Fruit fly (Drosophila melanogaster) whole organism, embryonic: Measurements from ENCODE around the gene CG3662.
A peak's percentile ranks its signal among the peaks of the same experiment; 100 is the strongest.

Experiments
- Ada2b ChIP-seq: fragments of 200-800 bp; sonication (Bioruptor generic); IDR thresholded peaks from 2 replicates; pipeline ENCODE4 v1.3.6; 2022; ENCODE audit warnings: missing biosample characterization, missing genetic modification characterization
- B-H1 ChIP-seq: fragments of 200-800 bp; sonication (Bioruptor generic); IDR thresholded peaks from 3 replicates; pipeline ENCODE4 v1.3.6; 2022; ENCODE audit warnings: missing biosample characterization, missing genetic modification characterization
- CG10543 ChIP-seq: fragments of 200-800 bp; sonication (Bioruptor generic); optimal IDR thresholded peaks from 3 replicates; lab custom pipeline; 2017; ENCODE audit warnings: missing biosample characterization, mild to moderate bottlenecking, missing genetic modification characterization, moderate library complexity
- CG12744 ChIP-seq: fragments of 200-800 bp; sonication (Bioruptor generic); optimal IDR thresholded peaks from 2 replicates; lab custom pipeline; 2016; ENCODE audit warnings: missing biosample characterization, missing genetic modification characterization
- CG2889 ChIP-seq: fragments of 200-800 bp; sonication (Bioruptor generic); IDR thresholded peaks from 3 replicates; pipeline ENCODE4 v1.3.6; 2022; ENCODE audit warnings: missing biosample characterization, missing genetic modification characterization
- CG31388 ChIP-seq: fragments of 200-800 bp; sonication (Bioruptor generic); optimal IDR thresholded peaks from 2 replicates; lab custom pipeline; 2016; ENCODE audit warnings: missing biosample characterization, missing genetic modification characterization
- CG32767 ChIP-seq: fragments of 200-800 bp; sonication (Bioruptor generic); IDR thresholded peaks from 2 replicates; pipeline ENCODE4 v1.3.6; 2022; ENCODE audit warnings: missing biosample characterization, missing genetic modification characterization
- CG34376 ChIP-seq: fragments of 200-800 bp; sonication (Bioruptor generic); optimal IDR thresholded peaks from 2 replicates; lab custom pipeline; 2018; ENCODE audit warnings: missing biosample characterization, mild to moderate bottlenecking, missing genetic modification characterization
- CG4328 ChIP-seq: fragments of 200-800 bp; sonication (Bioruptor generic); optimal IDR thresholded peaks from 3 replicates; lab custom pipeline; 2017; ENCODE audit warnings: missing biosample characterization, missing genetic modification reagents, missing genetic modification characterization
- CG4424 ChIP-seq: fragments of 200-800 bp; sonication (Bioruptor generic); optimal IDR thresholded peaks from 3 replicates; lab custom pipeline; 2016; ENCODE audit warnings: missing biosample characterization, missing genetic modification characterization
- CG6175 ChIP-seq: fragments of 200-800 bp; sonication (Bioruptor generic); IDR thresholded peaks from 3 replicates; pipeline ENCODE4 v1.3.6; 2022; ENCODE audit warnings: missing biosample characterization, missing genetic modification characterization
- CG8924 ChIP-seq: fragments of 200-800 bp; optimal IDR thresholded peaks from 3 replicates; lab custom pipeline; 2019; ENCODE audit warnings: missing biosample characterization, mild to moderate bottlenecking, missing genetic modification characterization, moderate library complexity
- CG9817 ChIP-seq: fragments of 200-800 bp; sonication (Bioruptor generic); optimal IDR thresholded peaks from 2 replicates; lab custom pipeline; 2018; ENCODE audit warnings: missing biosample characterization, mild to moderate bottlenecking, missing genetic modification characterization, moderate library complexity
- CkIIα-i1 ChIP-seq: fragments of 200-800 bp; sonication (Bioruptor generic); IDR thresholded peaks from 2 replicates; pipeline ENCODE4 v1.3.6; 2022; ENCODE audit warnings: missing biosample characterization, missing genetic modification characterization
- Dip3 ChIP-seq: fragments of 200-800 bp; sonication (Bioruptor generic); optimal IDR thresholded peaks from 3 replicates; lab custom pipeline; 2016; ENCODE audit warnings: missing biosample characterization, missing genetic modification characterization
- H15 ChIP-seq: fragments of 200-800 bp; sonication (Bioruptor generic); IDR thresholded peaks from 3 replicates; pipeline ENCODE4 v1.3.6; 2022; ENCODE audit warnings: missing biosample characterization, missing genetic modification characterization
- HHEX ChIP-seq: fragments of 200-800 bp; sonication (Bioruptor generic); optimal IDR thresholded peaks from 3 replicates; lab custom pipeline; 2017; ENCODE audit warnings: missing biosample characterization, mild to moderate bottlenecking, missing genetic modification characterization, missing genetic modification reagents
- Hr51 ChIP-seq, 2 experiments: fragments of 200-800 bp; sonication (Bioruptor generic); optimal IDR thresholded peaks; 2 replicates in 1 of 2; 3 replicates in 1 of 2; lab custom pipeline; 2016 to 2018; ENCODE audit warnings: missing biosample characterization in 2 of 2, missing genetic modification characterization in 2 of 2, mild to moderate bottlenecking in 1 of 2, moderate library complexity in 1 of 2
- Hr78 ChIP-seq, 2 experiments: fragments of 200-800 bp in 1 of 2; fragments of >200 bp in 1 of 2; sonication (Bioruptor generic) in 1 of 2; optimal IDR thresholded peaks; 2 replicates each; lab custom pipeline; 2017 to 2019; ENCODE audit warnings: missing biosample characterization in 2 of 2, missing genetic modification characterization in 2 of 2, mild to moderate bottlenecking in 1 of 2, moderate library complexity in 1 of 2
- Lim3 ChIP-seq: fragments of 200-800 bp; sonication (Bioruptor generic); IDR thresholded peaks from 2 replicates; pipeline ENCODE4 v1.3.6; 2022; ENCODE audit warnings: missing biosample characterization, missing genetic modification characterization
- MTF-1 ChIP-seq: fragments of 200-800 bp; sonication (Bioruptor generic); optimal IDR thresholded peaks from 2 replicates; lab custom pipeline; 2018; ENCODE audit warnings: missing biosample characterization, mild to moderate bottlenecking, missing genetic modification characterization, borderline replicate concordance
- Myb ChIP-seq: fragments of 200-800 bp; sonication (Bioruptor generic); optimal IDR thresholded peaks from 2 replicates; lab custom pipeline; 2016; ENCODE audit warnings: missing biosample characterization, missing genetic modification characterization
- NC2α ChIP-seq: fragments of 200-800 bp; sonication (Bioruptor generic); optimal IDR thresholded peaks from 2 replicates; lab custom pipeline; 2016; ENCODE audit warnings: missing biosample characterization, missing genetic modification characterization
- Oli ChIP-seq: fragments of 200-800 bp; sonication (Bioruptor generic); optimal IDR thresholded peaks from 2 replicates; lab custom pipeline; 2018; ENCODE audit warnings: missing biosample characterization, mild to moderate bottlenecking, missing genetic modification characterization, moderate library complexity
- aop ChIP-seq: fragments of 200-800 bp; sonication (Bioruptor generic); IDR thresholded peaks from 2 replicates; pipeline ENCODE4 v1.3.6; 2022; ENCODE audit warnings: missing biosample characterization, missing genetic modification characterization
- ap ChIP-seq: fragments of 200-800 bp; sonication (Bioruptor generic); IDR thresholded peaks from 2 replicates; pipeline ENCODE4 v1.3.6; 2022; ENCODE audit warnings: missing biosample characterization, missing genetic modification characterization
- ara ChIP-seq: fragments of 200-800 bp; sonication (Bioruptor generic); IDR thresholded peaks from 2 replicates; pipeline ENCODE4 v1.3.6; 2022; ENCODE audit warnings: missing biosample characterization, missing genetic modification characterization
- br ChIP-seq: fragments of >200 bp; optimal IDR thresholded peaks from 2 replicates; lab custom pipeline; 2017
- chif ChIP-seq, 2 experiments: fragments of 200-800 bp; sonication (Bioruptor generic); optimal IDR thresholded peaks; 3 replicates each; lab custom pipeline; 2016; ENCODE audit warnings: missing biosample characterization in 2 of 2, missing genetic modification characterization in 2 of 2
- chn ChIP-seq: fragments of 200-800 bp; sonication (Bioruptor generic); optimal IDR thresholded peaks from 2 replicates; lab custom pipeline; 2016; ENCODE audit warnings: missing biosample characterization, missing genetic modification characterization
- dpn ChIP-seq, 2 experiments: fragments of 200-800 bp; sonication (Bioruptor generic); optimal IDR thresholded peaks; 3 replicates each; lab custom pipeline; 2016; ENCODE audit warnings: missing biosample characterization in 2 of 2, missing genetic modification characterization in 2 of 2
- exex ChIP-seq: fragments of 200-800 bp; sonication (Bioruptor generic); optimal IDR thresholded peaks from 4 replicates; lab custom pipeline; 2018; ENCODE audit warnings: missing biosample characterization, mild to moderate bottlenecking, missing genetic modification characterization, moderate library complexity
- fu2 ChIP-seq: fragments of 200-800 bp; sonication (Bioruptor generic); optimal IDR thresholded peaks from 2 replicates; lab custom pipeline; 2016; ENCODE audit warnings: missing biosample characterization, missing genetic modification characterization
- hb ChIP-seq: fragments of 200-800 bp; sonication (Bioruptor generic); IDR thresholded peaks from 3 replicates; pipeline ENCODE4 v1.3.6; 2022; ENCODE audit warnings: missing biosample characterization, missing genetic modification characterization; ENCODE audit not compliant: partially characterized antibody
- insv ChIP-seq, 2 experiments: fragments of 200-800 bp; sonication (Bioruptor generic); optimal IDR thresholded peaks; 3 replicates each; lab custom pipeline; 2016 to 2018; ENCODE audit warnings: missing biosample characterization in 2 of 2, missing genetic modification characterization in 2 of 2
- jing ChIP-seq: fragments of 200-800 bp; sonication (Bioruptor generic); optimal IDR thresholded peaks from 2 replicates; lab custom pipeline; 2018; ENCODE audit warnings: missing biosample characterization, mild to moderate bottlenecking, missing genetic modification characterization
- lmd ChIP-seq: fragments of 200-800 bp; sonication (Bioruptor generic); IDR thresholded peaks from 2 replicates; pipeline ENCODE4 v1.3.6; 2022; ENCODE audit warnings: missing biosample characterization, missing genetic modification characterization
- mld ChIP-seq: fragments of 200-800 bp; sonication (Bioruptor generic); IDR thresholded peaks from 3 replicates; pipeline ENCODE4 v1.3.6; 2022; ENCODE audit warnings: missing biosample characterization, missing genetic modification characterization; ENCODE audit not compliant: partially characterized antibody
- oc ChIP-seq: fragments of 200-800 bp; sonication (Bioruptor generic); optimal IDR thresholded peaks from 2 replicates; lab custom pipeline; 2018; ENCODE audit warnings: missing biosample characterization, mild to moderate bottlenecking, missing genetic modification characterization, moderate library complexity
- peb ChIP-seq: fragments of 200-800 bp; sonication (Bioruptor generic); IDR thresholded peaks from 2 replicates; pipeline ENCODE4 v1.3.6; 2022; ENCODE audit warnings: missing biosample characterization, missing genetic modification characterization
- pzg ChIP-seq: fragments of 200-800 bp; sonication (Bioruptor generic); optimal IDR thresholded peaks from 3 replicates; lab custom pipeline; 2018; ENCODE audit warnings: missing biosample characterization, mild to moderate bottlenecking, missing genetic modification characterization, moderate library complexity
- sc ChIP-seq, 3 experiments: fragments of >200 bp in 2 of 3; fragments of 200-800 bp in 1 of 3; sonication (Bioruptor generic) in 1 of 3; optimal IDR thresholded peaks; 2 replicates in 2 of 3; 3 replicates in 1 of 3; lab custom pipeline; 2017; ENCODE audit warnings: mild to moderate bottlenecking in 1 of 3, missing biosample characterization in 1 of 3, missing genetic modification characterization in 1 of 3, missing genetic modification reagents in 1 of 3
- sima ChIP-seq: fragments of 200-800 bp; sonication (Bioruptor generic); optimal IDR thresholded peaks from 2 replicates; lab custom pipeline; 2016; ENCODE audit warnings: missing biosample characterization, missing genetic modification characterization
- sna ChIP-seq: fragments of 200-800 bp; sonication (Bioruptor generic); IDR thresholded peaks from 2 replicates; pipeline ENCODE4 v1.3.6; 2022; ENCODE audit warnings: missing biosample characterization, missing genetic modification characterization; ENCODE audit not compliant: partially characterized antibody
- sr ChIP-seq: fragments of 200-800 bp; sonication (Bioruptor generic); IDR thresholded peaks from 3 replicates; pipeline ENCODE4 v1.3.6; 2022; ENCODE audit warnings: missing biosample characterization, missing genetic modification characterization
- tin ChIP-seq: fragments of 200-800 bp; sonication (Bioruptor generic); optimal IDR thresholded peaks from 3 replicates; lab custom pipeline; 2016; ENCODE audit warnings: missing biosample characterization, missing genetic modification characterization
- toy ChIP-seq: fragments of 200-800 bp; sonication (Bioruptor generic); IDR thresholded peaks from 2 replicates; pipeline ENCODE4 v1.3.6; 2022; ENCODE audit warnings: missing biosample characterization, missing genetic modification characterization
- trem ChIP-seq: fragments of 200-800 bp; optimal IDR thresholded peaks from 3 replicates; lab custom pipeline; 2019; ENCODE audit warnings: missing biosample characterization, mild to moderate bottlenecking, missing genetic modification characterization, moderate library complexity
- tup ChIP-seq: fragments of 200-800 bp; sonication (Bioruptor generic); optimal IDR thresholded peaks from 2 replicates; lab custom pipeline; 2016; ENCODE audit warnings: missing biosample characterization, mild to moderate bottlenecking, missing genetic modification characterization, moderate library complexity

The CG3662 gene

DNA sequence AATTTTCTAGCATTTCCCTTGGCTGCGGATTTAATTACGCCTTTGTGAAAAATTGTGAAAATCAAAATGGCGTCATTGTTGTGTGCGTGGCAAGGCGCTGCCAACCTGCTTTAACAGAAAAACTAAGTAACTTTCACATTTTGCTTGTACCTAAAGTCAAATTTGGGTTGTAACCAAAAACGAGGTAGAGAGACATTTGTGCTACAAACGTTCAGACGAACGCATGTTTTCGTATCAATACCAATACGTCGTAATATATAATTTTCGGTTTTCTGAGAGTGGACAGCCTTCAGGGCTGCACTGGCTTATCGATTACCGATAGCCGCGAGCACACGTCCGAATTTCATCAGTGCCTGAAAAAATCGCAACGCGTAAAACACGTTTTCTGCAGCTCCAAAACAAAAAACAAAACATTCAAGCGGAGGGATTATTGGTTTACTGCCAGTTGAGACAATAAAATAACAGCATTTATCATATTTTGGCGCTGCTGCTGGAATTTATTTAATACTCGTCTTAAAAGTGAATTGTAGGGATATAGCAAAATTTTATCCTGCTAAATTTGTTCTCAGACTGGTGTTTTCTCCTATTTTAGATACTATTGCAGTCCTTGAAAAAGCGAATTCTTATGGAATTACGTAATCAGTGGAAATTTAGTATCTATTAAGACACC lies 49.8 kb downstream of the CG3662 start (continued):
- TF ChIP-seq HHEX (peak; percentile 43), CG32767 (no peak; the same call in 1 of the 2 replicates), hb (no peak), CG4424 (GFP tag; lab: Kevin White, UChicago) (peak; percentile 78), CG6175 (GFP tag; lab: Robert Waterston, UW) (peak; percentile 49; the same call in 1 of the 3 replicates), Hr78 (GFP tag; optimal IDR thresholded peaks at IDR 0.05; lab: Kevin White, UChicago) (no peak), CG2889 (no peak), Ada2b (GFP tag; lab: Robert Waterston, UW) (peak; percentile 34; the same call in 1 of the 2 replicates), exex (tag; lab: Kevin White, UChicago) (peak; percentile 4), br (lab: Kevin White, UChicago) (no peak), CG34376 (GFP tag; lab: Kevin White, UChicago) (no peak), sr (GFP tag; lab: Robert Waterston, UW) (no peak), mld (GFP tag; lab: Robert Waterston, UW) (no peak), ara (peak; percentile 78), lmd (GFP tag; lab: Robert Waterston, UW) (peak; percentile 59), CG4328 (GFP tag; lab: Kevin White, UChicago) (peak; percentile 58), Dip3 (peak; percentile 62), oc (tag; lab: Kevin White, UChicago) (peak; percentile 50), tin (GFP tag; lab: Kevin White, UChicago) (peak; percentile 59), CG31388 (no peak), trem (tag; lab: Kevin White, UChicago) (peak; percentile 100), chn (GFP tag; lab: Kevin White, UChicago) (peak; percentile 72), chif (GFP tag; optimal IDR thresholded peaks at IDR 0.05; lab: Kevin White, UChicago) (peak; percentile 60 to 71), B-H1 (GFP tag; lab: Robert Waterston, UW) (peak; percentile 30; the same call in 1 of the 3 replicates), dpn (GFP tag; optimal IDR thresholded peaks at IDR 0.05; lab: Kevin White, UChicago) (peak; percentile 75 to 82), fu2 (GFP tag; lab: Kevin White, UChicago) (peak; percentile 64), Oli (tag; lab: Kevin White, UChicago) (peak; percentile 44), Myb (peak; percentile 41), aop (GFP tag; lab: Robert Waterston, UW) (no peak), CG10543 (GFP tag; lab: Kevin White, UChicago) (peak; percentile 57), sima (no peak), MTF-1 (no peak), toy (GFP tag; lab: Robert Waterston, UW) (no peak), ap (GFP tag; lab: Robert Waterston, UW) (peak; percentile 46), sc (optimal IDR thresholded peaks at IDR 0.05; lab: Kevin White, UChicago) (no peak), sc (GFP tag; optimal IDR thresholded peaks at IDR 0.05; lab: Kevin White, UChicago) (peak; percentile 47), CG8924 (peak; percentile 68), Hr51 (GFP tag; optimal IDR thresholded peaks at IDR 0.05; lab: Kevin White, UChicago) (peak; percentile 67 to 71), NC2α (no peak), sna (GFP tag; lab: Robert Waterston, UW) (0 out of 2 replicates have a peak, but pooled peaks have one; percentile 26), peb (GFP tag; lab: Robert Waterston, UW) (0 out of 2 replicates have a peak, but pooled peaks have one; percentile 10), tup (GFP tag; lab: Kevin White, UChicago) (peak; percentile 68), jing (GFP tag; lab: Kevin White, UChicago) (no peak), pzg (GFP tag; lab: Kevin White, UChicago) (peak; percentile 43), CG9817 (tag; lab: Kevin White, UChicago) (peak; percentile 64), Lim3 (GFP tag; lab: Robert Waterston, UW) (no peak), CkIIα-i1 (GFP tag; lab: Robert Waterston, UW) (0 out of 2 replicates have a peak, but pooled peaks have one; percentile 13), CG12744 (GFP tag; lab: Kevin White, UChicago) (peak; percentile 8), insv (GFP tag; optimal IDR thresholded peaks at IDR 0.05; lab: Kevin White, UChicago) (no peak), H15 (peak; percentile 55; the same call in 1 of the 3 replicates)
